Worm (Caenorhabditis elegans): ENCODE results near the gene F40G9.18.
A peak's percentile ranks its signal among the peaks of the same experiment; 100 is the strongest.

Gene F40G9.18

ce11 chrIII:179123-179592 lies 9.8 kb upstream of the F40G9.18 start, which contains the start of gene F40G9.6:
F40G9.6 (plus strand) TSS chrIII:179542.
- no peak for TF ChIP-seq madf-5 (GFP tag; IDR thresholded peaks at IDR 0.05)
- TF ChIP-seq lim-7 (GFP tag; IDR thresholded peaks at IDR 0.05): no peak
- TF ChIP-seq unc-39 (tag; optimal IDR thresholded peaks at IDR 0.05): no peak
- TF ChIP-seq daf-12 (tag; optimal IDR thresholded peaks at IDR 0.05): no peak
- TF ChIP-seq zfp-3 (GFP tag; conservative IDR thresholded peaks at IDR 0.05): no peak
- TF ChIP-seq mxl-3 (GFP tag; optimal IDR thresholded peaks at IDR 0.05): no peak
- TF ChIP-seq saeg-2 (GFP tag; IDR thresholded peaks at IDR 0.05): no peak
- TF ChIP-seq nhr-6 (tag; optimal IDR thresholded peaks at IDR 0.05): no peak
- no peak for TF ChIP-seq gei-8 (GFP tag; optimal IDR thresholded peaks at IDR 0.05)

DNA sequence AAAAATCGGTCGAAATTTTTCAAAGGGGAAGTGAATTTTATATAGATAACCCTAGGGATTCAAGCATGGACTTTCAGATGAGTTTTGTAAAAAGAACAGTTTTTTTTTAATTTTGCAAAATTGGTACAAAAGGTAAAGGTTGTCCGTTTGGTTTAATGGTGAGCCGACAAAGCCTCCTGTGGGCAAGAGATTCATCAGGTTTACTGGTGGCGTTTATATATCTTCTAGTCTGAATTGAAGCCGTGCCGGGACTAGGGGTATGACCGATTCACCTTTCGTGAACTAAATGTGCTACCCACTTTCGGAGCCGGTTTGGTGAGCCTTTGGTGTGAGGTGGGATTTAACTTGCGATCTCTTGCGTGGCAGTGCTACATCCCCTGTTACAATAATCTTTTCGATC lies 8.7 kb upstream of the F40G9.18 start:
- TF ChIP-seq saeg-2 (GFP tag; IDR thresholded peaks at IDR 0.05) (no peak), F26F4.8 (GFP tag; conservative IDR thresholded peaks at IDR 0.05) (0 out of 2 replicates have a peak, but pooled peaks have one; percentile 30)

DNA sequence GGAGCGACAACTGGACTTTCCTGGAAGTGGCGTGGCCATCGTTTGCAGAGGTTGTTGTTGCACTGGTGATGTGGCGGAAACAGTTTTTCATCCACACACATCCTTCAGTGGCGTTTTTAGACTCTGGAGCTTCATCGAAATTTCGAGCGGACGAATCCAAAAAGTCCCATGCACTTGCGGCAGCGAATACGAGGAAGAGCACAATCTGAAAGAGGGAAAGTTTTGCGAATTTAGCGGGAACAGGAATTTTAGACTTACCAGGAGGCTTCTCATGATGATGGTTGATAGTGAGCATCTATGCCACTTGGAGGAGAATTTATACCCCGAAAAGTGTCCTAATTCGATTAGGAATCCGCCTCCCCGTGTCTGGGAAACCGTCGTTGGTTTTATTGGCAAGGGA lies 8.3 kb upstream of the F40G9.18 start, which contains the start of gene F40G9.14:
Gene F40G9.14, minus strand, starts transcription at position 101 of the 400 bp plus-strand sequence.
- TF ChIP-seq aha-1 (tag) (peak; percentile 83), dve-1 (tag; optimal IDR thresholded peaks at IDR 0.05; ENCODE audit: insufficient read depth) (no peak)

DNA sequence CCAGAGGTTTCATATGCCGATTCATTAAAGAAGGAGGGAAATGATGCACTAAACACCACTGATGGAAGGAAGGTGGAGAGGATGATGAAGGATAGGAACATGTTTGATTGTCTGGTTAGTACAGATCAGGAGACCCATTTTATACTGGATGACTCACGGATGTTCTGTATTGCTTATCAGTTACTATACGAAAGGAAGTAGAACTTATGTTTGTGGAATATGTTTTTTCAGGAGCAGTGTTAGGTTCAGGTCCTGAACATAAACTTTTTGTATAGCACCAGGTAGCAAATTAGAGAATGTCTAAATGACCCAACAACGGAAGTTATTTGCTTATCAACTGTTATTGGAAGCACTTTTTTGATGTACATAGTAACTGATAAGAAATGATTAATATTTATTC lies 6.4 kb upstream of the F40G9.18 start, which contains the start of gene clec-148:
Gene clec-148, minus strand, starts transcription at position 101 of the 400 bp plus-strand sequence.
- peak; percentile 18 for TF ChIP-seq pqm-1 (tag; optimal IDR thresholded peaks at IDR 0.05)
- TF ChIP-seq unc-130 (GFP tag; optimal IDR thresholded peaks at IDR 0.05): no peak
- TF ChIP-seq lin-38 (GFP tag; IDR thresholded peaks at IDR 0.05): no peak
- TF ChIP-seq lin-13 (GFP tag; optimal IDR thresholded peaks at IDR 0.05): no peak
- peak in 1 of 2 experiments; percentile 66 for TF ChIP-seq unc-62 (GFP tag; optimal IDR thresholded peaks at IDR 0.05 in 1 of 2)
- no peak for TF ChIP-seq unc-62 (tag; optimal IDR thresholded peaks at IDR 0.05)

ce11 chrIII:173501-173900 lies 4.1 kb upstream of the F40G9.18 start, which contains the start of gene F40G9.19:
F40G9.19 (plus strand) TSS chrIII:173801.
- TF ChIP-seq Y5F2A.4 (GFP tag; optimal IDR thresholded peaks at IDR 0.05) (no peak), ceh-32 (tag; optimal IDR thresholded peaks at IDR 0.05; ENCODE audit: poor library complexity) (no peak), aha-1 (tag) (peak; percentile 31), F26F4.8 (GFP tag; conservative IDR thresholded peaks at IDR 0.05) (no peak), nhr-77 (tag; optimal IDR thresholded peaks at IDR 0.05) (no peak)

DNA sequence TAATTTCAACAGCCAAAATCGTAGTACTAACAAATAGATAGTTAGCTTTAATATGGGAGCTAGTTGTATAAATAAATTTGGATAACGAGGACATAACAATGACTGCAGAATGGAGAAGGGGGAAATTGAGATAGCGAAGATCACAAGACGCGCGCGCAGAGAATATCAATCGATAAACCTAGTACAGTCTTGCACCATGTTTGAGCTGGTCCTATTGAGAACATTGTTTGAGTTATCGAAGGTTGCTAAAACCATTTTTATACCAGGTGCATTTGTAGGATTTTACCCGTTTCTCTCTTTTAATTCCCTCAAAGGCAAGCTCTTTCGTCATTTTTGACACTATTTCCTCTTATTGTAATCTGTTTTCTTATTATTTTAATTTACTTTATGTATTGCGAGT lies 2.2 kb upstream of the F40G9.18 start, which contains the start of the genes F40G9.9 and F40G9.12:
Gene F40G9.9, minus strand, starts transcription at position 101 of the 400 bp plus-strand sequence.
Gene F40G9.12, plus strand, starts transcription at position 231 of the 400 bp plus-strand sequence.
- TF ChIP-seq ceh-28 (tag; optimal IDR thresholded peaks at IDR 0.05) (no peak), fos-1 (tag; optimal IDR thresholded peaks at IDR 0.05) (no peak), nhr-10 (tag; optimal IDR thresholded peaks at IDR 0.05) (no peak), lsy-2 (tag; optimal IDR thresholded peaks at IDR 0.05) (no peak), nhr-102 (tag; optimal IDR thresholded peaks at IDR 0.05) (no peak), T26A8.4 (GFP tag; IDR thresholded peaks at IDR 0.05) (no peak), gei-8 (GFP tag; optimal IDR thresholded peaks at IDR 0.05) (no peak), zip-11 (GFP tag; IDR thresholded peaks at IDR 0.05) (no peak), nhr-42 (GFP tag; IDR thresholded peaks at IDR 0.05) (no peak), cey-2 (tag; optimal IDR thresholded peaks at IDR 0.05; ENCODE audit: borderline replicate concordance, insufficient read depth) (no peak), zfp-2 (tag; optimal IDR thresholded peaks at IDR 0.05) (no peak), set-16 (GFP tag; IDR thresholded peaks at IDR 0.05) (no peak), attf-4 (tag; optimal IDR thresholded peaks at IDR 0.05) (no peak), T20F7.1 (GFP tag; optimal IDR thresholded peaks at IDR 0.05) (no peak), F37D6.2 (tag; optimal IDR thresholded peaks at IDR 0.05) (no peak), ceh-20 (GFP tag; IDR thresholded peaks at IDR 0.05) (no peak), hlh-11 (tag; optimal IDR thresholded peaks at IDR 0.05) (no peak)
